Worm (Caenorhabditis elegans) whole organism, young adult: ENCODE measurements around the gene vit-4.

Source experiments
- B0019.2 ChIP-seq: fragments of 200-800 bp; sonication (Bioruptor generic); conservative IDR thresholded peaks from 2 replicates; pipeline ENCODE4 v1.3.6; 2022; ENCODE audit warnings: missing genetic modification reagents, missing genetic modification characterization, missing compliant biosample characterization
- F37B4.10 ChIP-seq: fragments of 200-800 bp; sonication (Bioruptor generic); IDR thresholded peaks from 2 replicates; pipeline ENCODE4 v1.3.6; 2022; ENCODE audit warnings: missing genetic modification characterization, missing compliant biosample characterization
- F52B5.7 ChIP-seq: sonication (generic microtip); optimal IDR thresholded peaks from 2 replicates; lab custom pipeline; 2016; ENCODE audit warnings: mild to moderate bottlenecking, missing genetic modification characterization, missing compliant biosample characterization
- F57A8.1 ChIP-seq: fragments of 200-800 bp; sonication (Bioruptor generic); optimal IDR thresholded peaks from 2 replicates; lab custom pipeline; 2018; ENCODE audit warnings: mild to moderate bottlenecking, missing genetic modification characterization, moderate library complexity, missing compliant biosample characterization
- T26A5.8 ChIP-seq: sonication (generic microtip); optimal IDR thresholded peaks from 2 replicates; lab custom pipeline; 2016; ENCODE audit warnings: missing genetic modification characterization, missing compliant biosample characterization
- Y53F4B.3 ChIP-seq: fragments of 200-800 bp; sonication (Bioruptor generic); IDR thresholded peaks from 2 replicates; pipeline ENCODE4 v1.3.6; 2022; ENCODE audit warnings: missing genetic modification reagents, missing genetic modification characterization, missing compliant biosample characterization
- Y56A3A.18 ChIP-seq: fragments of 200-800 bp; sonication (Bioruptor generic); IDR thresholded peaks from 2 replicates; pipeline ENCODE4 v1.3.6; 2022; ENCODE audit warnings: missing genetic modification reagents, missing genetic modification characterization, missing compliant biosample characterization
- Y67H2A.10 ChIP-seq: fragments of 200-800 bp; sonication (Bioruptor generic); conservative IDR thresholded peaks from 2 replicates; pipeline ENCODE4 v1.3.6; 2022; ENCODE audit warnings: missing genetic modification reagents, missing genetic modification characterization, missing compliant biosample characterization
- akir-1 ChIP-seq: fragments of 200-800 bp; sonication (Bioruptor generic); optimal IDR thresholded peaks from 2 replicates; lab custom pipeline; 2018; ENCODE audit warnings: mild to moderate bottlenecking, missing genetic modification characterization, moderate library complexity, missing compliant biosample characterization
- aptf-2 ChIP-seq: fragments of 200-800 bp; sonication (Bioruptor generic); conservative IDR thresholded peaks from 2 replicates; pipeline ENCODE4 v1.3.6; 2022; ENCODE audit warnings: missing genetic modification reagents, missing genetic modification characterization, missing compliant biosample characterization
- atf-7 ChIP-seq: sonication (generic microtip); optimal IDR thresholded peaks from 2 replicates; lab custom pipeline; 2017; ENCODE audit warnings: mild to moderate bottlenecking, missing genetic modification characterization, missing compliant biosample characterization
- athp-1 ChIP-seq: sonication (generic microtip); optimal IDR thresholded peaks from 2 replicates; lab custom pipeline; 2017; ENCODE audit warnings: mild to moderate bottlenecking, missing genetic modification characterization, missing compliant biosample characterization
- attf-5 ChIP-seq: fragments of 200-800 bp; sonication (Bioruptor generic); optimal IDR thresholded peaks from 2 replicates; lab custom pipeline; 2018; ENCODE audit warnings: mild to moderate bottlenecking, missing genetic modification characterization, missing compliant biosample characterization
- attf-6 ChIP-seq: fragments of 200-800 bp; sonication (Bioruptor generic); IDR thresholded peaks from 2 replicates; pipeline ENCODE4 v1.3.6; 2022; ENCODE audit warnings: missing genetic modification reagents, missing genetic modification characterization, missing compliant biosample characterization
- ccch-3 ChIP-seq: fragments of 200-800 bp; sonication (Bioruptor generic); optimal IDR thresholded peaks from 2 replicates; lab custom pipeline; 2018; ENCODE audit warnings: mild to moderate bottlenecking, missing genetic modification characterization, missing compliant biosample characterization
- cebp-2 ChIP-seq: fragments of 200-800 bp; sonication (Bioruptor generic); IDR thresholded peaks from 2 replicates; pipeline ENCODE4 v1.3.6; 2022; ENCODE audit warnings: missing genetic modification characterization, missing compliant biosample characterization
- ceh-40 ChIP-seq: fragments of 200-800 bp; sonication (Bioruptor generic); IDR thresholded peaks from 2 replicates; pipeline ENCODE4 v1.3.6; 2022; ENCODE audit warnings: missing genetic modification characterization, missing compliant biosample characterization
- ceh-91 ChIP-seq: fragments of 200-800 bp; sonication (Bioruptor generic); IDR thresholded peaks from 2 replicates; pipeline ENCODE4 v1.3.6; 2022; ENCODE audit warnings: missing genetic modification reagents, missing genetic modification characterization, missing compliant biosample characterization
- chd-7 ChIP-seq: sonication (generic microtip); optimal IDR thresholded peaks from 2 replicates; lab custom pipeline; 2016; ENCODE audit warnings: mild to moderate bottlenecking, missing genetic modification characterization, moderate library complexity, missing compliant biosample characterization
- dox-1 ChIP-seq: fragments of 200-800 bp; sonication (Bioruptor generic); IDR thresholded peaks from 2 replicates; pipeline ENCODE4 v1.3.6; 2022; ENCODE audit warnings: missing genetic modification reagents, missing genetic modification characterization, missing compliant biosample characterization
- egl-44 ChIP-seq: fragments of 200-800 bp; sonication (Bioruptor generic); IDR thresholded peaks from 2 replicates; pipeline ENCODE4 v1.3.6; 2022; ENCODE audit warnings: missing genetic modification reagents, missing genetic modification characterization, missing compliant biosample characterization
- egrh-3 ChIP-seq: fragments of 200-800 bp; sonication (Bioruptor generic); IDR thresholded peaks from 2 replicates; pipeline ENCODE4 v1.3.6; 2022; ENCODE audit warnings: missing genetic modification reagents, missing genetic modification characterization, missing compliant biosample characterization
- ets-4 ChIP-seq: fragments of 200-800 bp; sonication (Bioruptor generic); optimal IDR thresholded peaks from 2 replicates; lab custom pipeline; 2018; ENCODE audit warnings: mild to moderate bottlenecking, missing genetic modification characterization, missing compliant biosample characterization
- hmg-1.2 ChIP-seq: fragments of 200-800 bp; sonication (Bioruptor generic); IDR thresholded peaks from 2 replicates; pipeline ENCODE4 v1.3.6; 2022; ENCODE audit warnings: missing genetic modification reagents, missing genetic modification characterization, missing compliant biosample characterization
- hmg-20 ChIP-seq: fragments of 200-800 bp; sonication (Bioruptor generic); IDR thresholded peaks from 2 replicates; pipeline ENCODE4 v1.3.6; 2022; ENCODE audit warnings: missing genetic modification reagents, missing genetic modification characterization, missing compliant biosample characterization
- let-526 ChIP-seq: fragments of 200-800 bp; sonication (Bioruptor generic); IDR thresholded peaks from 2 replicates; pipeline ENCODE4 v1.3.6; 2022; ENCODE audit warnings: missing genetic modification reagents, missing genetic modification characterization, missing compliant biosample characterization
- let-607 ChIP-seq, 2 experiments: fragments of 200-800 bp in 1 of 2; sonication (Bioruptor generic) in 1 of 2; sonication (generic microtip) in 1 of 2; optimal IDR thresholded peaks; 2 replicates each; lab custom pipeline; 2016 to 2018; ENCODE audit warnings: mild to moderate bottlenecking in 2 of 2, missing compliant biosample characterization in 2 of 2, missing genetic modification characterization in 2 of 2, moderate library complexity in 2 of 2, missing genotype in 1 of 2
- lir-1 ChIP-seq: fragments of 200-800 bp; sonication (Bioruptor generic); conservative IDR thresholded peaks from 2 replicates; pipeline ENCODE4 v1.3.6; 2022; ENCODE audit warnings: missing genetic modification reagents, missing genetic modification characterization, missing compliant biosample characterization
- lsy-27 ChIP-seq: sonication (generic microtip); optimal IDR thresholded peaks from 2 replicates; lab custom pipeline; 2017; ENCODE audit warnings: missing genetic modification characterization, mild to moderate bottlenecking, missing compliant biosample characterization, antibody characterized with exemption, missing genotype, borderline replicate concordance; ENCODE audit not compliant: insufficient read depth
- nfya-1 ChIP-seq: sonication (generic microtip); optimal IDR thresholded peaks from 2 replicates; lab custom pipeline; 2017; ENCODE audit warnings: antibody characterized with exemption, missing compliant biosample characterization, missing genetic modification characterization, borderline replicate concordance; ENCODE audit not compliant: insufficient read depth
- nhr-27 ChIP-seq: fragments of 200-800 bp; sonication (Bioruptor generic); optimal IDR thresholded peaks from 2 replicates; lab custom pipeline; 2018; ENCODE audit warnings: mild to moderate bottlenecking, missing genetic modification characterization, moderate library complexity, missing compliant biosample characterization
- nhr-80 ChIP-seq: sonication (generic microtip); optimal IDR thresholded peaks from 2 replicates; lab custom pipeline; 2016; ENCODE audit warnings: missing genetic modification characterization, missing compliant biosample characterization
- rcor-1 ChIP-seq: fragments of 200-800 bp; sonication (Bioruptor generic); IDR thresholded peaks from 2 replicates; pipeline ENCODE4 v1.3.6; 2022; ENCODE audit warnings: missing genetic modification reagents, missing genetic modification characterization, missing compliant biosample characterization
- snpc-1.1 ChIP-seq: sonication (generic microtip); optimal IDR thresholded peaks from 2 replicates; lab custom pipeline; 2017; ENCODE audit warnings: missing genetic modification characterization, mild to moderate bottlenecking, missing compliant biosample characterization, antibody characterized with exemption, moderate library complexity, missing genotype, missing genetic modification reagents; ENCODE audit not compliant: insufficient read depth
- snpc-3.4 ChIP-seq: sonication (generic microtip); optimal IDR thresholded peaks from 2 replicates; lab custom pipeline; 2017; ENCODE audit warnings: missing genetic modification characterization, mild to moderate bottlenecking, missing compliant biosample characterization, antibody characterized with exemption, moderate library complexity, missing genotype, missing genetic modification reagents
- tbp1 ChIP-seq: fragments of 200-800 bp; sonication (Bioruptor generic); optimal IDR thresholded peaks from 2 replicates; lab custom pipeline; 2018; ENCODE audit warnings: mild to moderate bottlenecking, missing genetic modification characterization, missing compliant biosample characterization
- tlf-1 ChIP-seq: fragments of 200-800 bp; sonication (Bioruptor generic); optimal IDR thresholded peaks from 2 replicates; lab custom pipeline; 2018; ENCODE audit warnings: mild to moderate bottlenecking, missing genetic modification characterization, missing compliant biosample characterization
- unc-130 ChIP-seq: sonication (generic microtip); optimal IDR thresholded peaks from 2 replicates; lab custom pipeline; 2016; ENCODE audit warnings: missing genetic modification reagents, missing genetic modification characterization, missing compliant biosample characterization
- zfh-2 ChIP-seq: fragments of 200-800 bp; sonication (Bioruptor generic); conservative IDR thresholded peaks from 2 replicates; pipeline ENCODE4 v1.3.6; 2022; ENCODE audit warnings: missing genetic modification reagents, missing genetic modification characterization, missing compliant biosample characterization
- ztf-25 ChIP-seq: fragments of 200-800 bp; sonication (Bioruptor generic); IDR thresholded peaks from 2 replicates; pipeline ENCODE4 v1.3.6; 2022; ENCODE audit warnings: missing genetic modification reagents, missing genetic modification characterization, missing compliant biosample characterization
- ztf-28 ChIP-seq: fragments of 200-800 bp; sonication (Bioruptor generic); IDR thresholded peaks from 2 replicates; pipeline ENCODE4 v1.3.6; 2022; ENCODE audit warnings: missing genetic modification reagents, missing genetic modification characterization, missing compliant biosample characterization

The vit-4 gene

DNA sequence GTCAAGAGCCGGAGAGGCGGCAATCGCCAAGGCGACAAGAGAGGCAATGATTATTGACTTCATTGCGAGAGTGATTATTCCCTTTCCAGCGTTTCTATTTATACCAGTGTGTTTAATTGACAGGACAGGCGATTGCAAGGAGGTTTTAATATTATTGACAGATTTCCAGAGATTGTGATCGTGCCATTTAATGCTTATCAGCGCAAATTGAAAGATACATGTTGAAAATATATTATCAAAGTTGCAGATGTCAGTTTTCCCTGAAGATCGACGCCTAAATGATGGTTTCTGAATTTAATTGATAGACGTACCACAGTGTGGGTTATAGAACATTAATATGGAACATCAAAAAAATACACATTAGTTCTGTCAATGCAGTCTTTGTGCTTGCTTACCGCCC is at the start of gene vit-4:
vit-4 (minus strand) TSS at position 63 of the 400 bp plus-strand sequence.
- peak; percentile 71 for TF ChIP-seq nhr-80
- TF ChIP-seq attf-6 (GFP tag; lab: Robert Waterston, UW) = no peak
- TF ChIP-seq ztf-25 = no peak
- TF ChIP-seq let-607 (tag; optimal IDR thresholded peaks at IDR 0.05; lab: Kevin White, UChicago) = peak in 1 of 2 experiments; percentile 26
- no peak for TF ChIP-seq hmg-1.2 (GFP tag; lab: Robert Waterston, UW)

- TF ChIP-seq Y67H2A.10 (no peak), ceh-91 (no peak), rcor-1 (no peak), ccch-3 (GFP tag; lab: Kevin White, UChicago) (no peak), attf-5 (no peak)
Measured at ce11 chrX:3611740-3612139, 48.0 kb upstream of the vit-4 start.

- peak; percentile 19 to 82 for TF ChIP-seq let-607 (tag; optimal IDR thresholded peaks at IDR 0.05; lab: Kevin White, UChicago)
- peak; percentile 80 for TF ChIP-seq ets-4
- TF ChIP-seq let-526 (GFP tag; lab: Robert Waterston, UW) = peak; percentile 74
- no peak for TF ChIP-seq Y56A3A.18
- TF ChIP-seq aptf-2 (GFP tag; lab: Robert Waterston, UW) = no peak
- peak; percentile 74 for TF ChIP-seq dox-1 (GFP tag; lab: Robert Waterston, UW)
- no peak for TF ChIP-seq snpc-3.4 (tag; lab: Kevin White, UChicago)
- TF ChIP-seq nhr-80 = peak; percentile 98
- TF ChIP-seq egrh-3 (GFP tag; lab: Robert Waterston, UW) = no peak
- TF ChIP-seq lir-1 (GFP tag; lab: Robert Waterston, UW) = no peak
- TF ChIP-seq, all 124 proteins: peak for 5
Measured at ce11 chrX:3611042-3611623, 47.4 kb upstream of the vit-4 start, which contains the start of gene C18B2.5. C18B2.5 (minus strand) TSS chrX:3611092.

DNA sequence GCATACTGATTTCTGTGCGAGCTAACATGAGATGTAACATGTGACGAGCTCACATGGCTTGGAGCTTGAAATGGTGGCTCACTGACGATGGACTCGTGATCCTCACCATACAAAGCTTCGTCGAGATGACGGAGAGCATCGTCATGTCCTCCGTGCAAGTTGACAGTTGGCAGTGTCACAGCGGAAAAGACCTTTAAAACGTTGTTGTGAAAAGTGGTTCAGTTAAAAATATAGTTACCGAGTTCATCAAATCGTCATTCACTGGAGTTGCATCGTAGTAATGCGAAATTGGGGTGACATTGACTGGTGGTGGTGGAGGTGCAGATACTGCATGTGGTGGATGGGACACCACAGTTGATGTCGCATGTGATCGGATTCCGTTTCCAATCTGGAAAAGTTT is 46.7 kb upstream of the vit-4 start:
- TF ChIP-seq tlf-1 (GFP tag; lab: Kevin White, UChicago) = no peak
- no peak for TF ChIP-seq nfya-1
- no peak for TF ChIP-seq F52B5.7

- TF ChIP-seq tbp1 (GFP tag; lab: Kevin White, UChicago) (peak; percentile 42), snpc-3.4 (tag; lab: Kevin White, UChicago) (no peak), lsy-27 (tag; lab: Kevin White, UChicago) (no peak), attf-6 (GFP tag; lab: Robert Waterston, UW) (no peak), snpc-1.1 (tag; lab: Kevin White, UChicago) (no peak), Y56A3A.18 (no peak), let-526 (GFP tag; lab: Robert Waterston, UW) (no peak), ztf-28 (GFP tag; lab: Robert Waterston, UW) (no peak), atf-7 (peak; percentile 44), egl-44 (GFP tag; lab: Robert Waterston, UW) (no peak), athp-1 (tag; lab: Kevin White, UChicago) (no peak), B0019.2 (GFP tag; lab: Robert Waterston, UW) (no peak), chd-7 (tag; lab: Kevin White, UChicago) (peak; percentile 30), dox-1 (GFP tag; lab: Robert Waterston, UW) (peak; percentile 89), cebp-2 (GFP tag; lab: Robert Waterston, UW) (no peak), akir-1 (GFP tag; lab: Kevin White, UChicago) (no peak), F57A8.1 (no peak), zfh-2 (GFP tag; lab: Robert Waterston, UW) (peak; percentile 90), unc-130 (no peak), nhr-27 (tag; lab: Kevin White, UChicago) (no peak), F52B5.7 (no peak), Y53F4B.3 (no peak), hmg-20 (GFP tag; lab: Robert Waterston, UW) (no peak), F37B4.10 (GFP tag; lab: Robert Waterston, UW) (no peak), rcor-1 (no peak), T26A5.8 (tag; lab: Kevin White, UChicago) (no peak), ceh-40 (GFP tag; lab: Robert Waterston, UW) (no peak)
Measured at ce11 chrX:3605727-3606126, 42.0 kb upstream of the vit-4 start, which contains the start of gene C18B2.4. C18B2.4 (minus strand) TSS chrX:3605741.
